Worm (Caenorhabditis elegans) whole organism, L4 larva: ENCODE data around the gene F26F2.3.

Experiments
- R02D3.7 ChIP-seq: fragments of 150-350 bp; sonication (generic microtip); optimal IDR thresholded peaks from 3 replicates; lab custom pipeline; 2014; ENCODE audit warnings: missing biosample characterization, missing genetic modification characterization
- ama-1 ChIP-seq: fragments of 150-350 bp; optimal IDR thresholded peaks from 2 replicates; lab custom pipeline; 2014; ENCODE audit warnings: inconsistent platforms, mixed read lengths
- lsy-2 ChIP-seq, 2 experiments: fragments of 150-350 bp in 1 of 2; sonication (generic microtip) in 1 of 2; optimal IDR thresholded peaks; 2 replicates each; lab custom pipeline; 2014 to 2017; ENCODE audit warnings: missing biosample characterization in 2 of 2, missing genetic modification characterization in 2 of 2
- nhr-25 ChIP-seq: sonication (generic microtip); optimal IDR thresholded peaks from 2 replicates; lab custom pipeline; 2017; ENCODE audit warnings: missing genetic modification characterization, mild to moderate bottlenecking, missing compliant biosample characterization, antibody characterized with exemption, moderate library complexity, borderline replicate concordance; ENCODE audit not compliant: insufficient read depth
- nhr-77 ChIP-seq: fragments of 150-350 bp; optimal IDR thresholded peaks from 2 replicates; lab custom pipeline; 2014; ENCODE audit warnings: missing biosample characterization, missing genetic modification characterization
- php-3 ChIP-seq: fragments of 200-800 bp; sonication (Bioruptor generic); IDR thresholded peaks from 2 replicates; pipeline ENCODE4 v1.3.6; 2022; ENCODE audit warnings: missing genetic modification reagents, missing genetic modification characterization, missing compliant biosample characterization
- spr-3 ChIP-seq: fragments of 200-800 bp; sonication (Bioruptor generic); optimal IDR thresholded peaks from 2 replicates; lab custom pipeline; 2018; ENCODE audit warnings: mild to moderate bottlenecking, missing genetic modification characterization, missing compliant biosample characterization
- unc-130 ChIP-seq: sonication (generic microtip); optimal IDR thresholded peaks from 2 replicates; lab custom pipeline; 2016; ENCODE audit warnings: missing genetic modification reagents, missing genetic modification characterization, missing compliant biosample characterization
- unc-62 ChIP-seq, 3 experiments: fragments of 150-350 bp in 1 of 3; sonication (generic microtip); optimal IDR thresholded peaks in 2 of 3; peaks in 1 of 3; 1 replicate in 1 of 3; 2 replicates in 2 of 3; lab custom pipeline; 2014 to 2017; ENCODE audit warnings: missing biosample characterization in 3 of 3, missing genetic modification characterization in 3 of 3, missing genetic modification reagents in 3 of 3, missing genotype in 1 of 3
- zag-1 ChIP-seq: fragments of 150-350 bp; optimal IDR thresholded peaks from 2 replicates; lab custom pipeline; 2014; ENCODE audit warnings: missing biosample characterization, missing genetic modification characterization

DNA sequence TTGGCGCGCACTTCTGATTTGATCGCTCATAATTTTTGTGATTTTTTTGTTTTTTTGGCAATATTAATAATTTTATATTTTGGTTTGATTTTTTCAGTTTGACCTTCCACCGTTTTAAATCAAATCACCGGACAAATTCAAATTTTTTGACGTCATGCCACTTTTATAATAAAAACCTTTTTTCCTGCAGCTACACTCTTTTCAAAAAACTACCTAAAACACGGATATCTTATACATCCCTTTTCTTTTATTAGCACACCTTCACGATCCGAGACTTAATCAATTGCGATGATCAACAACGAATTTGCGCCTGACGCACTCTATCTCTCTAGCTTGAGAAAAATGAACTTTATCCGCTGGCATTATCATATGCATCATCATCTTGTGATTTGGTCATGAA, 43.1 kb upstream of the F26F2.3 start, which contains the start of gene grd-2:
- TF ChIP-seq ama-1 = no peak
- TF ChIP-seq php-3 (GFP tag; lab: Robert Waterston, UW) = no peak
- TF ChIP-seq zag-1 (tag; lab: Kevin White, UChicago) = no peak
- TF ChIP-seq spr-3 (GFP tag; lab: Kevin White, UChicago) = no peak
- no peak for TF ChIP-seq unc-130 (GFP tag; lab: Kevin White, UChicago)
- TF ChIP-seq unc-62 (GFP tag; optimal IDR thresholded peaks at IDR 0.05 in 1 of 2; lab: Kevin White, UChicago) = peak in 1 of 2 experiments; percentile 81
- no peak for TF ChIP-seq unc-62 (tag; optimal IDR thresholded peaks at IDR 0.05; lab: Kevin White, UChicago)
- TF ChIP-seq R02D3.7 (tag; lab: Kevin White, UChicago) = no peak
- TF ChIP-seq nhr-25 = no peak
- TF ChIP-seq lsy-2 (tag; optimal IDR thresholded peaks at IDR 0.05; lab: Kevin White, UChicago) = no peak
- no peak for TF ChIP-seq nhr-77
